Worm (Caenorhabditis elegans) whole organism, L3 larva: ENCODE data around the gene F54E7.9.

ENCODE experiments used
- ama-1 ChIP-seq: fragments of 150-350 bp; optimal IDR thresholded peaks from 2 replicates; lab custom pipeline; 2018
- fos-1 ChIP-seq: fragments of 150-350 bp; optimal IDR thresholded peaks from 2 replicates; lab custom pipeline; 2014; ENCODE audit warnings: missing biosample characterization, missing genetic modification characterization
- nfya-1 ChIP-seq: sonication (generic microtip); optimal IDR thresholded peaks from 2 replicates; lab custom pipeline; 2017; ENCODE audit warnings: missing genetic modification characterization, mild to moderate bottlenecking, missing compliant biosample characterization, antibody characterized with exemption, moderate library complexity; ENCODE audit not compliant: insufficient read depth

DNA sequence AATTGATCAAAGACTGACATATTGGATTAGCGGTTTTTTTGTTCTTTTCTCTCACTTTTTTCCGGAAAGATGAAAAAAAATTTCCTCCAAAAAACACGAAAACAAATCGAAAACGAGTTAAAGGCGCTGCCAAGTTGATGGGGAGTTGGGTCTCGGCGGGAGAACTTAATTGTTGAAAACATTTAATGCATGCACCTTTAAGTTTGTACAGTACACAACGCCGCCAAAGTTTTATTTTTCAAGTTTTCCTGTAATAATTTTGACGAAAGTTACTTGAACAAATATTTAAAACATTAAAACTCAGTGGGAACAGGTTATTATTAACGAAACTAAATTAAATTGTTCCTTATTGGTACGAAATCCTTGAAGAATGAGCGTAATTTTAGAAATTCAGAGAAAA, 23.8 kb upstream of the F54E7.9 start:
- TF ChIP-seq ama-1 (no peak), nfya-1 (tag; lab: Kevin White, UChicago) (no peak), fos-1 (tag; lab: Kevin White, UChicago) (no peak)
